Fruit fly (Drosophila melanogaster) Kc167 (cell line): ENCODE results near the gene Spn28F.

Source experiments
- Myc ChIP-seq: fragments of >200 bp; optimal IDR thresholded peaks from 2 replicates; lab custom pipeline; 2017; ENCODE audit warnings: missing external identifiers
- Sin3A ChIP-seq: fragments of >200 bp; optimal IDR thresholded peaks from 2 replicates; lab custom pipeline; 2018; ENCODE audit warnings: missing external identifiers
- h ChIP-seq: fragments of >200 bp; optimal IDR thresholded peaks from 3 replicates; lab custom pipeline; 2018; ENCODE audit warnings: missing external identifiers
- insv ChIP-seq: fragments of >200 bp; optimal IDR thresholded peaks from 3 replicates; lab custom pipeline; 2018; ENCODE audit warnings: missing external identifiers
- psq ChIP-seq: fragments of >200 bp; optimal IDR thresholded peaks from 2 replicates; lab custom pipeline; 2017; ENCODE audit warnings: missing external identifiers
- ttk ChIP-seq: sonication (Bioruptor generic); optimal IDR thresholded peaks from 2 replicates; lab custom pipeline; 2017; ENCODE audit warnings: missing external identifiers

DNA sequence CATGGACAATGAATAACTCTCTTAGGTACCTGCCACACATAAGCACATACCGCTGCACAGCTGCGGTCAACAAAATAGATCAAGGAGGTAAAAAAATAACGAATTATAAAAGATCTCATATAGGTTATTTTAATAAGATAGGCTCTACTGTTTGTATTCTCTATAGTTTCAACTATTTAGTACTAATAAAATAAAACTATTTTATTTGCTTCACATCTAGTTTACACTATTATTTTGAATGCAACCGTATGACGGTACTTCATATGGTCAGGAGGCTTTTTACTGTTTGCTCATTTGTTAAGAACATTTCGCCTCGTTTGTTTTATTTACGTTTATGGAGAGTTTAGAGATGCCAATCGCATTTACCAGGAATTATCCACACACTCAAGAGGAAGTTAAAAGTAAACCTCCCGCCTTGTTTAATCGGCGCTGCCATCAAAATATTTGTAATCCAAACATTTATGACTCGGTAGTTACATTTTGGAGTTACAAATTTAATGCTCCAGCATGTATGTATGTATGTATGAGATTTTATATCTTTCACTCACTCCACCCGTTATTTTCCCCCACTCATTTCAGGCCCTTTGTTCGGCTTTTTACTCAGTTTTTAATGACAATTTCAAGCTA, 33.5 kb upstream of the Spn28F start:
- no peak for TF ChIP-seq Myc (lab: Kevin White, UChicago)
- TF ChIP-seq h (lab: Kevin White, UChicago) = no peak
- TF ChIP-seq psq = no peak
- no peak for TF ChIP-seq insv (lab: Kevin White, UChicago)
- TF ChIP-seq Sin3A (lab: Kevin White, UChicago) = no peak
- no peak for TF ChIP-seq ttk (lab: Kevin White, UChicago)
